Worm (Caenorhabditis elegans) whole organism, late embryonic: ENCODE results near the gene add-1.

ENCODE experiments used
- F13H6.1 ChIP-seq: sonication (generic microtip); optimal IDR thresholded peaks from 2 replicates; lab custom pipeline; 2016; ENCODE audit warnings: missing genetic modification characterization, missing compliant biosample characterization
- K02D7.2 ChIP-seq: sonication (generic microtip); optimal IDR thresholded peaks from 2 replicates; lab custom pipeline; 2017; ENCODE audit warnings: mild to moderate bottlenecking, missing genetic modification characterization, missing compliant biosample characterization
- K09A11.1 ChIP-seq: sonication (generic microtip); optimal IDR thresholded peaks from 2 replicates; lab custom pipeline; 2017; ENCODE audit warnings: antibody characterized with exemption, mild to moderate bottlenecking, missing genetic modification characterization, missing compliant biosample characterization; ENCODE audit not compliant: insufficient read depth
- ceh-18 ChIP-seq: sonication (generic microtip); optimal IDR thresholded peaks from 2 replicates; lab custom pipeline; 2016; ENCODE audit warnings: missing genetic modification characterization, missing compliant biosample characterization
- ceh-30 ChIP-seq: fragments of 150-350 bp; optimal IDR thresholded peaks from 2 replicates; lab custom pipeline; 2014; ENCODE audit warnings: missing biosample characterization, missing genetic modification characterization
- ceh-31 ChIP-seq: sonication (generic microtip); optimal IDR thresholded peaks from 2 replicates; lab custom pipeline; 2016; ENCODE audit warnings: missing genetic modification characterization, missing compliant biosample characterization
- dmd-4 ChIP-seq: sonication (generic microtip); optimal IDR thresholded peaks from 2 replicates; lab custom pipeline; 2016; ENCODE audit warnings: borderline replicate concordance, missing genetic modification characterization, missing compliant biosample characterization
- elt-4 ChIP-seq: sonication (generic microtip); optimal IDR thresholded peaks from 2 replicates; lab custom pipeline; 2016; ENCODE audit warnings: missing genetic modification characterization, missing compliant biosample characterization
- ets-4 ChIP-seq: sonication (generic microtip); optimal IDR thresholded peaks from 2 replicates; lab custom pipeline; 2016; ENCODE audit warnings: missing genetic modification characterization, missing compliant biosample characterization
- gmeb-2 ChIP-seq: sonication (generic microtip); optimal IDR thresholded peaks from 2 replicates; lab custom pipeline; 2016; ENCODE audit warnings: missing genetic modification characterization, inconsistent platforms, missing compliant biosample characterization
- hlh-13 ChIP-seq: fragments of 200-800 bp; sonication (Bioruptor generic); optimal IDR thresholded peaks from 2 replicates; lab custom pipeline; 2018; ENCODE audit warnings: mild to moderate bottlenecking, missing genetic modification characterization, missing compliant biosample characterization
- hlh-30 ChIP-seq: sonication (generic microtip); optimal IDR thresholded peaks from 2 replicates; lab custom pipeline; 2017; ENCODE audit warnings: antibody characterized with exemption, missing genetic modification characterization, missing compliant biosample characterization; ENCODE audit not compliant: insufficient read depth
- hlh-6 ChIP-seq: sonication (generic microtip); optimal IDR thresholded peaks from 2 replicates; lab custom pipeline; 2016; ENCODE audit warnings: missing genotype, missing genetic modification characterization, missing compliant biosample characterization
- nfya-1 ChIP-seq: sonication (generic microtip); optimal IDR thresholded peaks from 2 replicates; lab custom pipeline; 2017; ENCODE audit warnings: missing genetic modification characterization, mild to moderate bottlenecking, missing compliant biosample characterization, antibody characterized with exemption, moderate library complexity
- pat-9 ChIP-seq: fragments of 200-800 bp; sonication (Bioruptor generic); optimal IDR thresholded peaks from 2 replicates; lab custom pipeline; 2018; ENCODE audit warnings: mild to moderate bottlenecking, missing genetic modification characterization, moderate library complexity, missing compliant biosample characterization
- pqm-1 ChIP-seq: sonication (generic microtip); optimal IDR thresholded peaks from 2 replicates; lab custom pipeline; 2016; ENCODE audit warnings: missing genetic modification characterization, missing compliant biosample characterization
- ref-2 ChIP-seq: sonication (generic microtip); optimal IDR thresholded peaks from 2 replicates; lab custom pipeline; 2016; ENCODE audit warnings: missing genetic modification characterization, missing compliant biosample characterization
- sox-2 ChIP-seq: fragments of 200-800 bp; sonication (Bioruptor generic); IDR thresholded peaks from 2 replicates; pipeline ENCODE4 v1.3.6; 2022; ENCODE audit warnings: missing genetic modification reagents, missing genetic modification characterization, missing compliant biosample characterization
- unc-55 ChIP-seq: sonication (generic microtip); optimal IDR thresholded peaks from 2 replicates; lab custom pipeline; 2017; ENCODE audit warnings: missing biosample characterization, missing genetic modification reagents, missing genetic modification characterization
- zip-5 ChIP-seq: sonication (generic microtip); optimal IDR thresholded peaks from 2 replicates; lab custom pipeline; 2016; ENCODE audit warnings: missing genetic modification characterization, missing compliant biosample characterization
- ztf-16 ChIP-seq: sonication (generic microtip); optimal IDR thresholded peaks from 2 replicates; lab custom pipeline; 2017; ENCODE audit warnings: missing genetic modification characterization, missing compliant biosample characterization

add-1 gene

ce11 chrX:4809753-4810424 is 50.0 kb downstream of the add-1 start:
- TF ChIP-seq F13H6.1 (tag; lab: Kevin White, UChicago) (no peak), unc-55 (GFP tag; lab: Kevin White, UChicago) (no peak), ceh-18 (tag; lab: Kevin White, UChicago) (no peak), elt-4 (no peak), gmeb-2 (tag; lab: Kevin White, UChicago) (no peak), sox-2 (GFP tag; lab: Robert Waterston, UW) (no peak), hlh-30 (tag; lab: Kevin White, UChicago) (peak; percentile 59), zip-5 (no peak), K02D7.2 (no peak), ceh-30 (no peak), K09A11.1 (tag; lab: Kevin White, UChicago) (no peak), ztf-16 (tag; lab: Kevin White, UChicago) (peak; percentile 63), pqm-1 (tag; lab: Kevin White, UChicago) (no peak), dmd-4 (tag; lab: Kevin White, UChicago) (no peak), hlh-6 (tag; lab: Kevin White, UChicago) (no peak)

- TF ChIP-seq ztf-16 (tag; lab: Kevin White, UChicago) (peak; percentile 55), pat-9 (no peak), ref-2 (tag; lab: Kevin White, UChicago) (peak; percentile 67), hlh-13 (GFP tag; lab: Kevin White, UChicago) (no peak), nfya-1 (tag; lab: Kevin White, UChicago) (no peak), ceh-31 (tag; lab: Kevin White, UChicago) (no peak), ets-4 (tag; lab: Kevin White, UChicago) (no peak), hlh-6 (tag; lab: Kevin White, UChicago) (no peak)
These were observed 50.7 kb downstream of the add-1 start for ce11 chrX:4809189-4809588.

ce11 chrX:4808737-4809136 is 51.1 kb downstream of the add-1 start:
- TF ChIP-seq dmd-4 (tag; lab: Kevin White, UChicago) = no peak
- peak; percentile 26 for TF ChIP-seq nfya-1 (tag; lab: Kevin White, UChicago)
